Fruit fly (Drosophila melanogaster) whole organism, pupa: ENCODE results near the gene Kdm5.

Source experiments
- CG14655 ChIP-seq: fragments of 200-800 bp; sonication (Bioruptor generic); optimal IDR thresholded peaks from 3 replicates; lab custom pipeline; 2017; ENCODE audit warnings: mild to moderate bottlenecking, missing biosample characterization, missing genetic modification reagents, missing genetic modification characterization
- CG15710 ChIP-seq: fragments of 200-800 bp; sonication (Bioruptor generic); optimal IDR thresholded peaks from 2 replicates; lab custom pipeline; 2018; ENCODE audit warnings: missing biosample characterization, mild to moderate bottlenecking, missing genetic modification characterization, moderate library complexity
- CG8159 ChIP-seq: fragments of 200-800 bp; sonication (Bioruptor generic); optimal IDR thresholded peaks from 3 replicates; lab custom pipeline; 2018; ENCODE audit warnings: missing biosample characterization, mild to moderate bottlenecking, missing genetic modification characterization, moderate library complexity
- EcR ChIP-seq: fragments of 200-800 bp; sonication (Bioruptor generic); optimal IDR thresholded peaks from 3 replicates; lab custom pipeline; 2019; ENCODE audit warnings: missing biosample characterization, missing genetic modification characterization, mild to moderate bottlenecking, moderate library complexity, missing genetic modification reagents
- Ets98B ChIP-seq: fragments of 200-800 bp; sonication (Bioruptor generic); IDR thresholded peaks from 2 replicates; pipeline ENCODE4 v1.3.6; 2022; ENCODE audit warnings: missing biosample characterization, missing genetic modification characterization
- Snoo ChIP-seq: fragments of 200-800 bp; sonication (Bioruptor generic); optimal IDR thresholded peaks from 3 replicates; lab custom pipeline; 2017; ENCODE audit warnings: missing biosample characterization, mild to moderate bottlenecking, missing genetic modification characterization, inconsistent platforms
- gl ChIP-seq: fragments of 200-800 bp; sonication (Bioruptor generic); optimal IDR thresholded peaks from 2 replicates; lab custom pipeline; 2018; ENCODE audit warnings: missing biosample characterization, mild to moderate bottlenecking, missing genetic modification characterization

DNA sequence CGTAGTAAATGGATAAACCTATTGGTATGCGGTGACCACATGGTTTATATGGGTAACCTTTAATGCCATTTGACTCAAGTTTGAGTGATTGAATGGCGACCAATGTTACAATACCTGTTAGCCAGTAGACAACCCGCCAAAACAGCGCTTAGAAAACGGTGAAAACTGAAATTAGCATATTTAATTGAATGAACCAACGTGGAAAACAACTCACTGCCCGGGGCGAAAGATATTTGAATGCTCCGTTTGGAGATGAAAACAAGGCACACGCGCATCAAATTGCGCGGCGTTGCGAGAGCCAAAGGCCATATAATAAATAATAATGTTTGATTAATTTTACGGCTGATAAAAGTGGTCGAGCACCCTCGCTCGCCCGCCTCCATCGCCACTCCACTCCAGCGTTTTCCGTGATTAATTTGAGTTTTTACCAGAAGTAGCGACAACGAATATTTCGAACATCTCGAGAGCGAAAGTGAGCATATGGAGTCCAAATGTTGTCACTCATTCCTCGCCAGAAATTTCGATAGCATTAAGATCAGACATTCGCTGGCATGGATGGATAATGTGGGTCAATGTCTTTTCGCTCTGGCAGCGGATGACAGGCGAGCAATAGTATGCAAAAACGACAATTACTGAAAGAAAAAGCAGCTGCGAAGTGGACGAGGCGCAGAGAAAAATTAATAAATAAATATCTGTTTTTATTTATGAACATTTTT lies 28.1 kb downstream of the Kdm5 start:
- TF ChIP-seq EcR (GFP tag; lab: Kevin White, UChicago) (peak; percentile 12), CG8159 (tag; lab: Kevin White, UChicago) (no peak), Ets98B (GFP tag; lab: Robert Waterston, UW) (no peak), CG15710 (tag; lab: Kevin White, UChicago) (no peak), Snoo (tag; lab: Kevin White, UChicago) (no peak), CG14655 (GFP tag; lab: Kevin White, UChicago) (no peak), gl (tag; lab: Kevin White, UChicago) (no peak)
